Worm (Caenorhabditis elegans) whole organism, mixed stage, embryonic: Measurements from ENCODE around the gene mrps-5.
A peak's percentile ranks its signal among the peaks of the same experiment; 100 is the strongest.

ENCODE experiments used
- M03D4.4 ChIP-seq: sonication (generic microtip); optimal IDR thresholded peaks from 2 replicates; lab custom pipeline; 2017; ENCODE audit warnings: mild to moderate bottlenecking, missing genetic modification characterization, missing compliant biosample characterization
- ceh-83 ChIP-seq: fragments of 200-800 bp; sonication (Bioruptor generic); optimal IDR thresholded peaks from 2 replicates; lab custom pipeline; 2018; ENCODE audit warnings: mild to moderate bottlenecking, missing genetic modification characterization, missing compliant biosample characterization
- ces-1 ChIP-seq: fragments of 150-350 bp; optimal IDR thresholded peaks from 2 replicates; lab custom pipeline; 2014; ENCODE audit warnings: missing biosample characterization, missing genetic modification reagents, missing genetic modification characterization
- cnd-1 ChIP-seq: fragments of 200-800 bp; sonication (Bioruptor generic); optimal IDR thresholded peaks from 2 replicates; lab custom pipeline; 2018; ENCODE audit warnings: mild to moderate bottlenecking, missing genetic modification characterization, missing compliant biosample characterization
- drap-1 ChIP-seq: fragments of 200-800 bp; sonication (Bioruptor generic); optimal IDR thresholded peaks from 3 replicates; lab custom pipeline; 2018; ENCODE audit warnings: mild to moderate bottlenecking, missing genetic modification characterization, missing compliant biosample characterization
- elt-1 ChIP-seq: sonication (generic microtip); optimal IDR thresholded peaks from 2 replicates; lab custom pipeline; 2017; ENCODE audit warnings: missing genetic modification characterization, mild to moderate bottlenecking, missing compliant biosample characterization, antibody characterized with exemption, moderate library complexity, borderline replicate concordance; ENCODE audit not compliant: insufficient read depth
- elt-3 ChIP-seq: fragments of 150-350 bp; optimal IDR thresholded peaks from 2 replicates; lab custom pipeline; 2014; ENCODE audit warnings: missing biosample characterization, missing genetic modification characterization
- flh-1 ChIP-seq: fragments of 200-800 bp; sonication (Bioruptor generic); optimal IDR thresholded peaks from 2 replicates; lab custom pipeline; 2018; ENCODE audit warnings: mild to moderate bottlenecking, missing genetic modification characterization, moderate library complexity, missing compliant biosample characterization
- ham-2 ChIP-seq: fragments of 200-800 bp; sonication (Bioruptor generic); optimal IDR thresholded peaks from 2 replicates; lab custom pipeline; 2018; ENCODE audit warnings: mild to moderate bottlenecking, missing genetic modification characterization, missing compliant biosample characterization
- hlh-1 ChIP-seq: fragments of 150-350 bp; optimal IDR thresholded peaks from 2 replicates; lab custom pipeline; 2014; ENCODE audit warnings: missing biosample characterization, missing genetic modification reagents, missing genetic modification characterization
- lin-13 ChIP-seq: fragments of 150-350 bp; optimal IDR thresholded peaks from 2 replicates; lab custom pipeline; 2014; ENCODE audit warnings: missing biosample characterization, missing genetic modification characterization
- lin-32 ChIP-seq: fragments of 200-800 bp; sonication (Bioruptor generic); optimal IDR thresholded peaks from 2 replicates; lab custom pipeline; 2018; ENCODE audit warnings: mild to moderate bottlenecking, missing genetic modification characterization, missing compliant biosample characterization
- mep-1 ChIP-seq: fragments of 150-350 bp; optimal IDR thresholded peaks from 2 replicates; lab custom pipeline; 2017; ENCODE audit warnings: missing biosample characterization, missing genetic modification reagents, missing genetic modification characterization, inconsistent platforms
- mls-2 ChIP-seq: sonication (generic microtip); optimal IDR thresholded peaks from 2 replicates; lab custom pipeline; 2016; ENCODE audit warnings: mild to moderate bottlenecking, missing genetic modification characterization, moderate library complexity, missing compliant biosample characterization
- nhr-12 ChIP-seq: fragments of 150-350 bp; optimal IDR thresholded peaks from 2 replicates; lab custom pipeline; 2014; ENCODE audit warnings: missing biosample characterization, missing genetic modification characterization
- nhr-2 ChIP-seq: fragments of 150-350 bp; optimal IDR thresholded peaks from 2 replicates; lab custom pipeline; 2014; ENCODE audit warnings: missing biosample characterization, missing genetic modification characterization
- nhr-237 ChIP-seq: fragments of 150-350 bp; optimal IDR thresholded peaks from 2 replicates; lab custom pipeline; 2014; ENCODE audit warnings: missing biosample characterization, missing genetic modification characterization
- nhr-28 ChIP-seq: fragments of 150-350 bp; optimal IDR thresholded peaks from 2 replicates; lab custom pipeline; 2014; ENCODE audit warnings: missing biosample characterization, missing genetic modification characterization
- nhr-76 ChIP-seq: sonication (generic microtip); optimal IDR thresholded peaks from 2 replicates; lab custom pipeline; 2017; ENCODE audit warnings: missing biosample characterization, missing genetic modification characterization
- pha-4 ChIP-seq: fragments of 150-350 bp; optimal IDR thresholded peaks from 2 replicates; lab custom pipeline; 2018; ENCODE audit warnings: missing biosample characterization, missing genetic modification reagents, missing genetic modification characterization
- sem-2 ChIP-seq: fragments of 200-800 bp; sonication (Bioruptor generic); optimal IDR thresholded peaks from 2 replicates; lab custom pipeline; 2018; ENCODE audit warnings: mild to moderate bottlenecking, missing genetic modification characterization, missing compliant biosample characterization
- snpc-4 ChIP-seq: fragments of 150-350 bp; optimal IDR thresholded peaks from 2 replicates; lab custom pipeline; 2014; ENCODE audit warnings: missing biosample characterization, missing genetic modification characterization
- sptf-1 ChIP-seq: sonication (generic microtip); optimal IDR thresholded peaks from 2 replicates; lab custom pipeline; 2017; ENCODE audit warnings: mild to moderate bottlenecking, missing genetic modification characterization, moderate library complexity, missing compliant biosample characterization
- tbx-8 ChIP-seq: fragments of 200-800 bp; sonication (Bioruptor generic); optimal IDR thresholded peaks from 2 replicates; lab custom pipeline; 2018; ENCODE audit warnings: mild to moderate bottlenecking, missing genetic modification characterization, moderate library complexity, missing compliant biosample characterization
- unc-120 ChIP-seq: sonication (generic microtip); optimal IDR thresholded peaks from 2 replicates; lab custom pipeline; 2017; ENCODE audit warnings: missing genetic modification characterization, missing compliant biosample characterization; ENCODE audit not compliant: poor library complexity, severe bottlenecking
- unc-62 ChIP-seq: fragments of 150-350 bp; optimal IDR thresholded peaks from 2 replicates; lab custom pipeline; 2014; ENCODE audit warnings: missing biosample characterization, missing genetic modification reagents, missing genetic modification characterization
- zip-8 ChIP-seq: fragments of 150-350 bp; optimal IDR thresholded peaks from 2 replicates; lab custom pipeline; 2014; ENCODE audit warnings: missing biosample characterization, missing genetic modification characterization

mrps-5 gene

DNA sequence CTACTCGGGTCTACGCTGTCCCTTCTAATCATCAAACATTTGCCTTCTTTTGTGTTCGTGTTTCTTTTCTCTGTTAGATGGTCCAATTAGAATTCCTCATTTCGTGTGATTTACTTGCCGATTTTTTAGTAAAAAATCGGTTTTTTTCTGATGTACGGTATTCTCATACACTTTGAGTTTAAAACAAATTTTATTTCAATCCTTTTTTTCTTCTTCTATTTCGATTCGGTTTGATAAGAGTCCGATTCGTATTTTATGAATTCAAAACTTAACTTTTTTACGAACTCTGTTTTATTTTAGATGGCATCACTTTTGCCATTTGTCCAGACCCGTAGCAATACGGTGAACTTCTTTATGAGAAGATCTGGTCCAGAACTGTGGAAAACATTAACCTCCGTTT, at the start of gene mrps-5:
Gene mrps-5, plus strand, starts transcription at position 301 of the 400 bp plus-strand sequence.
- TF ChIP-seq sem-2 (GFP tag; lab: Kevin White, UChicago) (no peak), nhr-237 (tag; lab: Kevin White, UChicago) (no peak)

DNA sequence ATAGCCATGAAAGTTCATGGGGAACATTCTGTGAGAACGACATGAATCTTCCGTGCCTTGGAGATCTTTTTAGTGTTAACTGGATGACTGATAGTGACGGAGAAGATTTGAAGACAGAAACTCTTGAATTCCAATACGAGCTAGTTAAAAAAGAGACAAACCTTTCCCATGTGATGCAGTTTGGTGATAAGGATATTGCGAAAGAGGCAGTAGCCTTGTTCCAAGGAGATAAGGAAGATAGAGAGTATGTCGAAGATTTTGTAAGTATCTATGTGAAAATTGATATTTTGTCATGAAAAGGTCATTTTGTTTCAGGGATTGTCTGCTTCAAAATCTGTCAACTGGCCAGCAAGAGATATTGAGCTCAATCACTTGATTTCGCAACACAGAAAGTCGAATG, 49.4 kb upstream of the mrps-5 start:
- no peak for TF ChIP-seq nhr-237 (tag; lab: Kevin White, UChicago)
- TF ChIP-seq pha-4 (tag; lab: Kevin White, UChicago): no peak
- TF ChIP-seq nhr-2 (tag; lab: Kevin White, UChicago): no peak
- TF ChIP-seq ceh-83 (GFP tag; lab: Kevin White, UChicago): no peak

DNA sequence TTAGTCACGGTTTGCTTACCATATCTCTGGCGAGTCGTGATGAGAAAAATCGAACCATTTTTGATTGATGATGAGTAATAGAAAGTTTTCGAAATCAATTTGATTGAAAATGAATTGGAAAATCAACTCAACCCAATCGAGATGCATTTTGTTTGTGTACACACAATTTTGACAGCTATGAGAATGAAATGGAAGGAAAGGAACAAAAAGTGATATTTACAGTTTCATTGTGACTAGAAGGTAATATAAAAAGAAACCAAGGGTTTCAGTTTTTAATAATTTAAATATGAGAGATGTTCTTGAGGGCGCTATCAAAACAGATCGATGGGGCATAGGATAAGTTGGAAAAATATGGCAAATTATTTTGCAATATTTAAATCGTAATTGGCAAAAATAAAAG, 46.1 kb upstream of the mrps-5 start, which contains the start of gene cal-1:
Gene cal-1, minus strand, starts transcription at position 101 of the 400 bp plus-strand sequence.
- no peak for TF ChIP-seq cnd-1 (tag; lab: Kevin White, UChicago)
- TF ChIP-seq M03D4.4 (tag; lab: Kevin White, UChicago): no peak
- TF ChIP-seq sem-2 (GFP tag; lab: Kevin White, UChicago): no peak
- no peak for TF ChIP-seq ces-1
- TF ChIP-seq drap-1 (GFP tag; lab: Kevin White, UChicago): no peak
- TF ChIP-seq unc-62 (GFP tag; lab: Kevin White, UChicago): no peak
- TF ChIP-seq nhr-2 (tag; lab: Kevin White, UChicago): no peak
- TF ChIP-seq lin-13 (tag; lab: Kevin White, UChicago): no peak
- no peak for TF ChIP-seq elt-3
- no peak for TF ChIP-seq hlh-1 (tag; lab: Kevin White, UChicago)
- TF ChIP-seq lin-32: no peak
- no peak for TF ChIP-seq ham-2 (GFP tag; lab: Kevin White, UChicago)
- TF ChIP-seq mls-2 (tag; lab: Kevin White, UChicago): no peak
- TF ChIP-seq elt-1: no peak
- TF ChIP-seq nhr-12 (tag; lab: Kevin White, UChicago): no peak
- TF ChIP-seq, all 35 proteins: peak for 0

DNA sequence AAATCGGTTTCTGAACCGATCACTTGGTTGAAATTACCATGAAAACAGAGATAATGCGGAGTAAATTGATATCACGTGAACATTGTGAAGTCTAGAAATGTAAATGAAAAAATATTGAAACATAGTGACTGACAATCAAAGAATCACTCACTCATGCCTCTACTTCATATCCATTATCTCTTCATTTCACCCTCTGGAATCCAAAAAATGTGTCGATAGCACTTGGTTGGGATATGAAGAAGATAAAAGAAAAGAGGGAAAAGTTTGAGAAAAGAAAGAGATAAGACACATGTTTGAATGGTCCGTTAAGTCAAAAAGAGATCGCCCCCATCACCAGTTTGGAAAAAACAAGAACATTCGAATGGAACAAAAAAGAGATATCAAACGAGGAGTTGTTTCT, 45.5 kb upstream of the mrps-5 start:
- TF ChIP-seq nhr-76 (tag; lab: Kevin White, UChicago) (no peak), flh-1 (GFP tag; lab: Kevin White, UChicago) (no peak), mep-1 (tag; lab: Kevin White, UChicago) (no peak), tbx-8 (no peak), nhr-237 (tag; lab: Kevin White, UChicago) (no peak), zip-8 (tag; lab: Kevin White, UChicago) (no peak), ces-1 (no peak), unc-120 (tag; lab: Kevin White, UChicago) (peak; percentile 70), snpc-4 (no peak), elt-3 (no peak), hlh-1 (tag; lab: Kevin White, UChicago) (peak; percentile 47), nhr-12 (tag; lab: Kevin White, UChicago) (no peak), unc-62 (GFP tag; lab: Kevin White, UChicago) (peak; percentile 74), nhr-2 (tag; lab: Kevin White, UChicago) (no peak)

DNA sequence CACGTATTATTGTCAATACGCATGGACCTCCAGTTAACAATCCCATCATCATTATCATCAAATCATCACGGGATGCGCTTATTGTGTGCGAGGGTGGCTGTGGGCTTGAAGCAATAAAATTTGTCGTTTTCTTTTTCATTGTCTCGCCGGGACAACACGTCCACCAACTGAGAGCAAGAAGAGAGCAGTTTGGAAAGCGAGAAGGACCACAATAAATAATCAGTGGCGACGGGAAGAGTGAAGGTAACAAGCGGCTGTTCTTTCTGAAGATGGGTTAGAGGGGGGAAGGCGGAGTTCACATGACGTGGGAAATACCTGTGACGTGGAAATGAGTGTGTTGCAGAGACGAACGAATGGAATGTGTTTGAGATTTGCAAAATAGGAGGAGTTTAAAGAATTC, 44.5 kb upstream of the mrps-5 start:
- TF ChIP-seq unc-120 (tag; lab: Kevin White, UChicago) (peak; percentile 84), M03D4.4 (tag; lab: Kevin White, UChicago) (no peak), snpc-4 (no peak), sem-2 (GFP tag; lab: Kevin White, UChicago) (no peak), mls-2 (tag; lab: Kevin White, UChicago) (no peak), sptf-1 (tag; lab: Kevin White, UChicago) (no peak), unc-62 (GFP tag; lab: Kevin White, UChicago) (peak; percentile 79), hlh-1 (tag; lab: Kevin White, UChicago) (peak; percentile 93), mep-1 (tag; lab: Kevin White, UChicago) (no peak), nhr-28 (tag; lab: Kevin White, UChicago) (no peak)
- TF ChIP-seq, all 35 proteins: peak for 3

DNA sequence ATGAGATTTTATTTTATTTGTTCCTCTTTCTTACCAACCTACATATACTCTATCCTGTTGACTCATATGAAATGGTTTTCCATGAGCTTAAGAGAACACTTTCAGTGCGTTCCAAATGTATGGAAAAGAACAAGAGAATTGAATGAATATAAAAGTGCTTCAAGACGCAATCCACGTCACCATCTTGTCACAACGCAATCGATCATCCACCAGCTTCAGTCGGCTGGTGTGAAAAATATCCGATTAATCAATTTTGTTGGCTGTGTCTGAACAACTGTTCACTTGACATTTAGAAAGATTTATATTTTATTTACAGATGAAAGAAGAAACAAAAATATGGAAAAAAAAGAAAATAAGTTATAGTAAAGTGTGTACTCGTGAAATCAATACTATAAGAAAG, 39.9 kb upstream of the mrps-5 start:
- no peak for TF ChIP-seq nhr-28 (tag; lab: Kevin White, UChicago)
- TF ChIP-seq unc-62 (GFP tag; lab: Kevin White, UChicago): peak; percentile 76
- TF ChIP-seq hlh-1 (tag; lab: Kevin White, UChicago): peak; percentile 24
